Fruit fly (Drosophila melanogaster): Measurements from ENCODE around the gene bcn92.

Gene bcn92

DNA sequence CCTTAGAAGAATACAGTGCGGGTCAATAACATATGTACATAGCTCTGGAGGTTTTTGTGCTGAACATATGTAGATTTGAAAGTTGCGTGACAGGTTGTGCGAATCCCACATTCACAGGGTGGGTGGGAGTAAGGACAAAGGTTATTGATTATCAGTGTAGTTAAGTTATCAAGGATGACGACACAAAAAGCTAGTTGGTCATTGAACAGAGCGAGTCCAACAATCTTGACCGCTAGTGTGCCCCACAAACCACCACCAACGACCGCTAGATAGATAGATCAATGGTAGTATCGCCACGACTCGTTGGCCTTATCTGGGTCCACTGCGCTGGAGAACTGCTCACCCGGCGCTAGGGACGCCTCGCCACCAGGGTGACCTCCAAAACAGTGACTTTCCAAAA is 2.9 kb downstream of the bcn92 start:
- TF ChIP-seq CG17801 (GFP tag; optimal IDR thresholded peaks at IDR 0.05; ENCODE audit: partially characterized antibody): no peak

DNA sequence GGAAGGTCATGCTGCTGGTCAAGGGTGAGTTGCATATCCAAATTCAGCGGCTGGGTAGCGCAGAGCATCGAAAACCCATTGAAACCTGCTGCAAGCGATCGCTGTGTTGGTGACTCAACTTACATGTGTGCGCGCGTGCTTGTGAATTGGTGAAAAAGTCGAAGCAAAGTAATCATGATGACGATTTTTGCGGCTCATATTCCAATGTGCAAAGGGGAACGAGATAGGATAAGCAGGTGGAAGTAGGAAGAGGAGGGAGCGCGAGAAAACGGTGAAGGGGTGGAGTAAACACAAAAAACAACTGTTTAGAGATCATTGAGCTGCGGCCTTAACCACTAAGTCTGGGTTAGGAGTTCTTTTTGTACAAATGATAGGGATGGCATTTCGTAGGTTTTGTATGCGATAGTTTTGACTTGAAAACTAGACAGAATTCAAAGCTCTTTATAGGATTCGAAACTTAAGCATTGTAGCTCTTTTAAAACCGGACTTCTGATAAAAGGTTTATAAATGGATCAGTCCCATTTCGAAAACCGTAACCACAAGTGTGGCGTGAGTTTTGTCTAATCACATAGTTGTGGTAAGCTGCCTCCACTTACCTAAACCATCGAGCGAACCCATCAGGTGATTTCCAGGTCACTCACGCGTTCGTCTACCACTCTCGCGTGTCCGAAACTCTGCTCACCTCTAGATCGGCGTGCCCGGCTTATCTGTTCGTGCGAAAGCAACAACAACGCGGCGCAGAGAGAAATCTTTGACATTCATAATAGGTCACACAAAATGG is 3.6 kb downstream of the bcn92 start:
- TF ChIP-seq CG17801 (GFP tag; optimal IDR thresholded peaks at IDR 0.05; ENCODE audit: partially characterized antibody): peak; percentile 80

DNA sequence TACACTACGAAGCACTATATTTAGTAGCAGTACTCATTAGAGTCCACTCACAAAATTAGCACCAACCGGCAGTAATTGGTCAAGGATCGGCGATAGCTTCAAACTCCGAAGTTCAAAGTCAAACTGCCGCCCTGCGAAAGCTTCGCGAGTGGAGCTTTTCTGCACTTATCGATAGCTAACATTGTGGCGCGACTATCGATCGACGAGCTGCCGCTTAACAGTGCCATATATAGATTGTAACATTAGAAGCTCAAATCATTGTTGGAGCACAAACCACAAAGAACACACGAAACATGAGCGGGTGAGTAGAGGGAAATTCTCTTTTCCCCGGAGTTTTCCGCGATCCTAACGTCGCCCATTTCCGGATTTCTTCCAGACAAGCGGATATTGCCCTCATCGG is 4.3 kb downstream of the bcn92 start, which contains the start of gene Pgd:
Gene Pgd (plus strand): TSS at position 23 of the 400 bp plus-strand sequence.
- peak; percentile 73 for TF ChIP-seq CG17801 (GFP tag; optimal IDR thresholded peaks at IDR 0.05; ENCODE audit: partially characterized antibody)

DNA sequence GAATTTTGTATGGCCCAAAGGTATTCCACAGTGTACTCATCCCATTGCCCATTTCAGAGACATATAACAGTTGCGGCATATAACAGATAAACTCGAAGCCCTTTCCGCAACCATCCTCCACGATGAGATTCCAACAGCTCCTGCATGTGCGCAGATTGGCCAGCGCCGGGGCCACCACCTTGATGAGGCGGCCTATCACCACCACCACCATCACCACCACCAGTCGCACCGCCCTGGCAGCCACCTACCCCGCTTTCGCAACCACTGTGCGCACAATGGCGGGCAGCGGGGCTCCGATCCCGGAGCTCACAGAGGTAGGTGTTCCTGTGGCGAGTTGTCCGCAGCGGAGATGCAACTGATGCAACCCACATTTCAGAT is 6.5 kb downstream of the bcn92 start:
- no peak for TF ChIP-seq CG17801 (GFP tag; optimal IDR thresholded peaks at IDR 0.05; ENCODE audit: partially characterized antibody)

DNA sequence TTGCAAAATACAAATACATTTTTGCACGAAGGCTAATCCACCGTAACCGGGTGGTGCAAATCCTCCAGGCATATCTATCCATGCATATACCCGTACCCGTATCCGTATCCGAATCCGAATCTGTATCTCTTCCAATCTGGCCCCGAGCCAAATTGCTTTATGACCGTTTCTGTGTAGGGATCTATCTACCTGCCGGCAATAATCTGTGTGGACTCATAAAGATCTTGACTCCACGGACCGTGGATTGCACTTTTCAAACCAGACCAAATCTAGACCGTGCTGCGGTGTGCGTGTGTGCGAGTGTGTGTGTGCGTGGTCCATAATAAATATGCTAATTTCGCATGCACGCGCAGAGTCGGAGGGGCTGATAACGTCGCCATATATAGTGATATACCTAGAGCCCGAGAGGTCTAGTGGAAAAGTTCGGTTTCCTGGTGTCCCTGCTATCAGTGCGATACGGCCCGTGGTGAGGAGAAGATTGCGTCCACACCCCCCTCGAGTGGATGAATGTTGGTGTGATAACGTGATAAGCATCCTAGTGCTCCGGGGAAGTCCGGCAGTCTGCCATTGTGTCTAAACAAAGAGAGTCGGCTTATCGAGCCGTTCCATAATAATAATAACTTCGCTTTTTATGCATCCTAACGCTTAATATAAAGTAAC is 7.0 kb downstream of the bcn92 start:
- TF ChIP-seq CG17801 (GFP tag; optimal IDR thresholded peaks at IDR 0.05; ENCODE audit: partially characterized antibody): no peak

DNA sequence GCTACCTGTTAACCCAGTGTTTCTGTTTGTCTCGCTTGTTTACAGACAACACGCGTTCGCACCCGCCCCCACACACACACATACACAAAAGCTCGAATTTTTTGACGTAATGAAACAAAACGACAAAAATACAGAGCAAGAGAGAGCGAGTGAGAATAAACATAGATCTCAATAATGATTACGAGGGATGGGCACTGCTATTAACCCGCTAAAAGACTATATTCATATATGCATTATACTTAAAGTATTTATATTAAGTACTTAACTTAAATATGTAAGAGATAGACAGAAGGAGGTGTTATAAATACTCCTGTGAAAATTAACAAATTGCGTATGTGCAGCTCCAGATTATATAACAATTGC is 7.6 kb downstream of the bcn92 start:
- peak; percentile 53 for TF ChIP-seq CG17801 (GFP tag; optimal IDR thresholded peaks at IDR 0.05; ENCODE audit: partially characterized antibody)

DNA sequence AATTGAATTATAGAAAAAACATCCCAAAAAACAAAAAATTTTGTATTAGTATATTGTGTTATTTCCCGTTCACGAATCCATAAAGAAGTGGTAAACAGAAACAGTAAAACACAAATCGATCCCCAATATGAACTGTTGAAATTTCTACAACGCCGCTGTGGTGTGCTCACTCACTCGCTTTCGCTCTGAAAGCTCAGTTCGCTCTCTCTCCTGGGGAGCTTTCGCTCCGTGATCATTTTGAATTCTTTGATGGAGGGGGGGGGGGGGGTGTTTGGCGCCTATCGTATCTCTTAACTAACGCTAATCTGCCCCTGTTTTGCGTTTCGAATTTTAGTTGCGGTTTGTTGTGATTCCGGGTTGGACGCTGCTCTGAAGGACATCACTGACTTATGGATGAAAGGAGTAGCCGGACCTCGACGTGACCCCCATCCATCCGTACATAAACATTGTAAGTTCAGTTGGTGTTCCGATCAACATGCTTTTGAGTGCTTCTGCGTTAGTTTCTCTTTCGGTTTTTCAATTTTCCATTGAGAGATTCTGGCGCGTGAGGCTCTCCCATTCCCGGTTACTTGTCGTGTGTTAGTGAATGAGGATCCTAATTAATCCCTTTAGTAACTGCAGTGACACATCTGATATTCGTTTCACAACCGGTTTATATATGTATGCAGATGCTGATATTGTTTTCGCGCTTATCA is 8.1 kb downstream of the bcn92 start, which contains the start of gene D2hgdh:
Gene D2hgdh (plus strand): TSS at position 331 of the 695 bp plus-strand sequence.
- peak; percentile 2 for TF ChIP-seq CG17801 (GFP tag; optimal IDR thresholded peaks at IDR 0.05; ENCODE audit: partially characterized antibody)

DNA sequence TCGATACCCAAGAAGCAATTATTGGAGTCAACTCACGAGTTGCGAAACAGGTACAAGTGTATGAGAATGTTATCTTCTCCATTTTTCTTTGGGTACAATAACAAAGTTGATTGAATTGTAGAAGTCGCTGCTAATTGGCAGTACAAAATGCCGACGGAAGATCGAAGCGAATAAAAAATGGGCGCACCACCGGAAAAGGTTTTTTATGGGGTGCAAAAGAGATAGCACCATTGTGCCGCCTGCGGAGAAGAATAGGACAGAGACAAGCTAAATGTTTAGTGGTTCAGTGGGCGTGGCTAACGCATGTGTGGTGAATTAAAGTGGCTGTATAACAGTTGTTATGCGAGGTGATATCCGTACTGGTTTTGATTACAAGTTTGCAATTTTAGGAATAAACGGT is 9.0 kb downstream of the bcn92 start:
- no peak for TF ChIP-seq CG17801 (GFP tag; optimal IDR thresholded peaks at IDR 0.05; ENCODE audit: partially characterized antibody)

DNA sequence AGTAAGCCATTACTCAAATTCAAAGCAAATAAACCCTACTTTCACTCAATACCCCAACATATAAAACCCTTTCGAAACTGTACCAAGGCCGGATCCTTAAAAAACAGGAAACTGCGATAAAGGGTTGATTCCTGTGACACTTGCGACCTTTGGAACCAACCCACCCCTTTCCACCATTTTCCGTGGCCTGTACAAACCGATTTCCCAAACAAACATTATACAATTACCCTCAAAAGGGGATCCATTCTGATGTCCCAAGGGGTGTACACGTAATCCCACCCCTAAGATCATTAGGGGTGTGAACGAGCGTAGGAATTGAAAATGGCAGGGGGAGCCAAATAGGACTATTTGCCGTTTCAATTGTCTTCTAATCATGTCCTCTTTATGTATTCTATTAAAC is 9.8 kb downstream of the bcn92 start:
- no peak for TF ChIP-seq CG17801 (GFP tag; optimal IDR thresholded peaks at IDR 0.05; ENCODE audit: partially characterized antibody)

DNA sequence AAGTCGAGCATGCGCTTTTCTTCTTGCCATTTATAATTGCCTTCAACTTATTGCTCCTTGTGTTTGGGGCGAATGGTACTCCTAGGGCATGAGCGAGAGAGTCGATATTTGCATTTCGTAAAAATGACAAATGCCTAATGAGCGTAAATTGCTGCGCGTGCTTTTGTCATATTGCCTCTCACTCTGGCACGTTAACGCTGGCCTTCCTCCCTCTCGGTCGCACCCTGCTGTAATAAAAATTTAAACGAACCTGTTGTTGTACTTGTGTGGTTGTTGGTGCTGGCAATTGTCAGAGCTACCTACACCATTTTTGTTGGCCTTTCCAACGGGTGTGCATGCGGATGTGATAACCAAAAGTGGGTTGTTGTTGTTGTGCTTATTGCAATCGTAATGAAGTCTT is 11.0 kb downstream of the bcn92 start:
- TF ChIP-seq CG17801 (GFP tag; optimal IDR thresholded peaks at IDR 0.05; ENCODE audit: partially characterized antibody): no peak

DNA sequence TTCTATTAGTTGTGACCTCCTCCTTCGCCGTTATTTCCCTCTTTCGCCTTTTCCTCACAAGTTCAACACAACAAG is 11.3 kb downstream of the bcn92 start, which contains the start of gene ph-p:
Gene ph-p (minus strand): TSS at position 30 of the 75 bp plus-strand sequence.
- no peak for TF ChIP-seq CG17801 (GFP tag; optimal IDR thresholded peaks at IDR 0.05; ENCODE audit: partially characterized antibody)

DNA sequence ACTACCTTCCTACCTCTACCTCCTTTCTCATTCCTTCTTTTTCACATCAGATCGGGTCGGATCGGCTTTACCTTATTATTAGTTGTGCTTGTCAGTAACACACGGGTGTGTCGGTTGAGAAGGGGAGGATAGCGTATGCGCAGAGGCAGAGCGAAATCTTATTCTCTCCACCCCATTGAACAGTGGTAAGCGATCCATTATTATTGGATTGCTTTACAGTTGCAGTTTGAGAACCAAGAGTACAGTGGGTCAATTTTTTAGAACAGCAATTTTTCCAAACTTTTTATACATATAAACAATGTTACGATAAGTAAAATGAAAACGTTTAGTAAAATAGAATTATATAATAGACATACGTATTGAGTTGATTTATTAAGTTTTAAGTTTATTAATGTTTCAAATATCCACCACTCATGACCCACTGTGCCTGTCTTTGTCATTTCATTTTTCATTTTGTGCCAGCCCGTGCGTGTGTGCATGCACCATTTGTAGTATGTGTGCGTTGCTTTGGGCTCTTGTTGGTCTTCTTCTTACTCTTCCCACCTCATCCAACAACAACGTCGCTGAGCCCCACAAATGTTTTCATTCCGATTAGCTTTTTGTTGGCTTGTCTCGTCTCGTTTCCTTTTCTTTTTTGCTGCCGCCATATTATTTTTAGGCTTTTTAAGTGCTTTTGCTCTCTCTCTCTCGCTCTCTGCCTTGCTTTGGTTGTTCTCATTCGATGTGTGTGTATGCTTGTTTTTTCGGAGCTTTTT is 11.7 kb downstream of the bcn92 start:
- peak; percentile 97 for TF ChIP-seq CG17801 (GFP tag; optimal IDR thresholded peaks at IDR 0.05; ENCODE audit: partially characterized antibody)

DNA sequence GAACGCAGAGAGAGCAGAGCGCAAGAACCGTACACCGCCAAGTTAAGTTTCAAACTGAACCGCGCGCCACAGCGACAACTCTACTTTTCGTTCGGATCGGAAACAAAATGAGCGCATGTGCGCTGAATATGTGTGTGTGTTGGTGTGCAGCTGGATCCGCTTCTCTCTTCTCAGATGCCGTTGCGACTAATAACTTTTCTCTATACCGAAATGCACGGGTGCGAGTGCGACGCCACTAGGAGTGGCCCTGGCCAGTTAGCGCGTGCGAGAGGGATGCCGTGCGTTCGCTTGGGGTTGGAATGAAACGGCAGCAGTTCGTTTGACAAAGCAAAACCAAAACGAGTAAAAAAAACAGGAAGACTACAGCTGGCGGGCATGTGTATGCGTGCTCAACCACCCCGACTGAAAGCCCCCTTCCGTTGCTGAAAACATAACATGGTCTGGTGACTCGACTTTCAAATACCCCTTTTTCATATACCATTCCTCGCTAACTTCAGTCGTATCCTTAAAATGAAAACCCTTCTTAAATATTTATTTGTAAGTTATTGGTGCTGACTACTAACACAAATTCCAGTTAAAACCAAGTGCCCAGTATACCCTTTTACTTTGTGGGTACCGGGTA is 12.5 kb downstream of the bcn92 start:
- peak; percentile 97 for TF ChIP-seq CG17801 (GFP tag; optimal IDR thresholded peaks at IDR 0.05; ENCODE audit: partially characterized antibody)

DNA sequence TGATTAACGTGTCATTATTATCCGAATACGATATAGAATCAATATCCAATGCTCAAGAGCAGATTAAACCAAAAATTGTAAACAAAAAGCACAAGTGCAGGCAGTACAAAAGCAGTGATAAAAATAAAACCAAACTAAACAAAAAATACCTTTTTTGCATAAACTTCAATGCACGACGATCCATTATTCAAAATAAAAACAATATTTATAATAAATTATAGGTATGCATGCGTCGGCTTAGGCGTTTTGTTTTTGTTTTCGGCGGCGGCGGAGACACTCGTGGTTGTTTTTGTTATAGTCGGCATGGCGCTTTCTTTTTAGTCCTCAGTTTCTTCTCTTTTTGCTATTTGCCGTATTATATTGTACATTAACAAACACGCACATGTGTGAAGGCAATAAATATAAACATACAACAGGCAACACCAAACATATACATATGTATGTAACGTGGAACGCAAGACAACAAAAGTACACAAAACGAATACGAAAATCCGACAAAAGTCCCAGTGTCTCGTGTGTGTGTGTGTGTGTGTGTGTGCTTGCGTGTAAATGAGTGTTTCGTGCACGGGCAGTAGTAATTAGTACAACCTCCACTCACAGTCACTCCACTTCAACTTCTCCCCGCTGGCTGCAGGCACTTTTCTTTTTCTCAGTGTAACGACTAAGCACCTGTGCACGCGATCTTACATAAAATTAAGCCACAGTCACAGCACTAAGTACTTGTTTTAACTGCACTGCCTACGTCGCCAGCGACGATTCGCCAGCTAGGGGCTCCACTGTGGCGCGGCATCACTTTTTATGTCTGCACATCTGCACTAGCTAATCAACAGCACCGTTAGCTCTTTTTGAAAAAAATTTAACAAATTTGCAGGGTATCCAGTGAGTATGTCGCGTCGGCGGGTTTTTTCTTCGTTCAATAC is 13.3 kb downstream of the bcn92 start:
- no peak for TF ChIP-seq CG17801 (GFP tag; optimal IDR thresholded peaks at IDR 0.05; ENCODE audit: partially characterized antibody)

All from ovary, adult (tissue).